Worm (Caenorhabditis elegans): ENCODE results near the gene rpoa-49.

Gene rpoa-49

DNA sequence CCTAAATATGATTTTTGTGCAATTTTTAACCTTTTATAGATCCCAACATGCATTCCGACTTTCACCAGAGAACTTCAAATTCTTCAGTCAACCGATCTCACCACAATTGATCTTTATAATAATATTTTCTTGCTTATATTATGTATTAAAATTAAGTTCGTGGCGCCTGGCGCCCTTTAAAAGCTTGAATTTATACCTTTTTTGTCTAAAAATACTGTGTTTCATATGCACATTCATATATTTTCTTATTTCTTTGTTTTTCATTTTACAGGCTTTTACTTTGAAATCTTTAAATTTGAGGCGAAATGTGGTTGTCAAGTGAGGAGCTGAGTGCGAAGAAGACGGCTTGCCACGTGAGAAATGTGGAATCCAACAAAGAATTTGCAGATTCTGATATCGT, at the start of gene rpoa-49:
Gene rpoa-49, plus strand, starts transcription at position 301 of the 400 bp plus-strand sequence.
- TF ChIP-seq ahr-1 (tag; optimal IDR thresholded peaks at IDR 0.05) (no peak), gmeb-2 (tag; optimal IDR thresholded peaks at IDR 0.05) (no peak)

DNA sequence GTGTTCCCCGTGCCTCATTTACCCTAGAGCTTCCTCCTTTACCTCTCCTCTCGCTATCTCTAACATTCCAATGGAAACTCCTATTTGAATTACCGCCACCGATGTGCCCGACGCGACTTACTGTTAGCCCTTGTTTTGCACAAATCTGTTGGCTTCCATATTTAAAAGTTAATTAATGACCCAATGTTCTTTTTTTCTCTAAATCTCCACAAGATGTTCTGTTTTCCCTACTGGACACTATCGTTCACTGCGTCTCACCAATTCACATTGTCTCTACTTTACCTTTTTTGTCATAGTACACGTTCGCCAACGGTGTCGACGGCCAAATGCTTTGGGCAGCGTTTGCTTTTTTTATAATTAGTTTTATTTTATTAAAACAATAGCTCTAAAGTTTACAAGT, 44.3 kb upstream of the rpoa-49 start:
- TF ChIP-seq C08G9.2 (tag; optimal IDR thresholded peaks at IDR 0.05) (no peak), mec-3 (tag; optimal IDR thresholded peaks at IDR 0.05; ENCODE audit: borderline replicate concordance) (no peak), madf-2 (tag; optimal IDR thresholded peaks at IDR 0.05) (no peak), sdc-2 (tag; optimal IDR thresholded peaks at IDR 0.05) (no peak), tbx-7 (tag; optimal IDR thresholded peaks at IDR 0.05) (no peak), ttx-3 (tag; optimal IDR thresholded peaks at IDR 0.05) (no peak), ceh-34 (tag; optimal IDR thresholded peaks at IDR 0.05) (no peak), ceh-18 (tag; optimal IDR thresholded peaks at IDR 0.05) (no peak), fax-1 (tag; optimal IDR thresholded peaks at IDR 0.05) (no peak), hlh-30 (tag; optimal IDR thresholded peaks at IDR 0.05; ENCODE audit: insufficient read depth) (no peak), fkh-10 (GFP tag; optimal IDR thresholded peaks at IDR 0.05) (no peak), pqm-1 (tag; optimal IDR thresholded peaks at IDR 0.05) (no peak), nhr-11 (tag; optimal IDR thresholded peaks at IDR 0.05) (no peak), pha-2 (tag; optimal IDR thresholded peaks at IDR 0.05) (no peak), odd-2 (tag; optimal IDR thresholded peaks at IDR 0.05) (no peak)

DNA sequence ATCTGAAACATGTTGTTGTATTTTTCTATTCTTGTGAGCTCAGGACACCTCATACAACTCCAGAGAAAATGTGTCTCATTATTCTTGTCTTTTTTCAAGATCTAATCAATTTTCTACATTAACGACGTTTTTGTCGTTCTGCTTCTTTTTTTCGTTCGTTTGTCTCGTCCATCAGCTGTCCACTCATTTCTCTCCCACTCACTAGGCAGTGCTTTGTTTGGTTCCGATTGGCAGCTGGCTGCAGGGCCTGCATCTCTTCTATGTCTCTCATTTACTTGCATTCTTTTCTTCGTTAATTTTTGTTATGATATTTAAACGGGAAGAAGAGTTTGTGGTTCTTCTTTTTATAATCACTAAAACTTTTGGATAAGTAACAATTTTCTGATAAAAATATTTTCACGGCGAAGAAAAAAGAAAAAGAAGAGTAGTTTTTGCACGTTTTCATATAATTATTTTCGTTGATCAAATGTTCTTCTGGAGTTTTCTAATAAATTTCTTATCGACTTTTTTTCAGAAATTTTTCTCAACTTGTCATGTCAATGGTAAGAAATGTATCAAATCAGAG, 43.4 kb upstream of the rpoa-49 start, which contains the start of gene 2L52.1:
Gene 2L52.1, plus strand, starts transcription at position 515 of the 565 bp plus-strand sequence.
- TF ChIP-seq K09A11.1 (tag; optimal IDR thresholded peaks at IDR 0.05; ENCODE audit: insufficient read depth), result no peak
- no peak for TF ChIP-seq zip-5 (tag; optimal IDR thresholded peaks at IDR 0.05)
- no peak for TF ChIP-seq madf-2 (tag; optimal IDR thresholded peaks at IDR 0.05)
- TF ChIP-seq unc-55 (GFP tag; optimal IDR thresholded peaks at IDR 0.05), result peak; percentile 32
- TF ChIP-seq lin-11 (tag; optimal IDR thresholded peaks at IDR 0.05), result no peak
- TF ChIP-seq nfya-1 (tag; optimal IDR thresholded peaks at IDR 0.05), result peak; percentile 61
- no peak for TF ChIP-seq unc-86 (tag; optimal IDR thresholded peaks at IDR 0.05)
- no peak for TF ChIP-seq elt-4 (tag; optimal IDR thresholded peaks at IDR 0.05)
- no peak for TF ChIP-seq ceh-45 (GFP tag; IDR thresholded peaks at IDR 0.05)
- TF ChIP-seq ceh-31 (tag; optimal IDR thresholded peaks at IDR 0.05), result peak; percentile 15
- no peak for TF ChIP-seq ceh-9 (tag; optimal IDR thresholded peaks at IDR 0.05)

DNA sequence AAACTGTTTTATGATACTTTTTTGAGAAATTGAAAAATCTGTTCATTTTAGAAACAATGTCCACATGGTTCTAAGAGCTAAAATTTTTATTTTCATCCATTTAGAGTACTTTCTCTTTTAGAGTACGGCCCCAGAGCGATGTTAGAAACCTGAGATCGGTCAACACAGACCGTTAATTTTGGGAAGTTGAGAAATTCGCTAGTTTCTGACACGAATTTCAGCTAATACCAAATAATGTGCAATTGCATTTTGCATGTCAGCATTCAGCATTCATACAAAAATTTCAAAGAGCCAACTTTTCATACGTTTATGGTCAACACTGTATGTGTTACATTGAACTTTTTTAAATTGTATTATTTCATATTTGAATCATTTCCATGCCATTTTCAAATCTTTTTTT, 40.0 kb upstream of the rpoa-49 start:
- TF ChIP-seq unc-42 (tag; optimal IDR thresholded peaks at IDR 0.05) (no peak), lim-6 (tag; optimal IDR thresholded peaks at IDR 0.05) (no peak), sdc-2 (tag; optimal IDR thresholded peaks at IDR 0.05) (no peak), ceh-31 (tag; optimal IDR thresholded peaks at IDR 0.05) (no peak), hlh-30 (tag; optimal IDR thresholded peaks at IDR 0.05; ENCODE audit: insufficient read depth) (no peak), Y22D7AL.16 (tag; optimal IDR thresholded peaks at IDR 0.05) (no peak), unc-3 (GFP tag; conservative IDR thresholded peaks at IDR 0.05) (no peak), unc-3 (tag; optimal IDR thresholded peaks at IDR 0.05) (no peak), ceh-30 (tag; optimal IDR thresholded peaks at IDR 0.05) (no peak), tbx-7 (tag; optimal IDR thresholded peaks at IDR 0.05) (no peak), lin-11 (tag; optimal IDR thresholded peaks at IDR 0.05) (no peak), F13H6.1 (tag; optimal IDR thresholded peaks at IDR 0.05) (no peak), pat-9 (tag; optimal IDR thresholded peaks at IDR 0.05) (no peak), unc-86 (tag; optimal IDR thresholded peaks at IDR 0.05) (no peak), sox-4 (tag; optimal IDR thresholded peaks at IDR 0.05) (no peak), unc-55 (GFP tag; optimal IDR thresholded peaks at IDR 0.05) (no peak), fkh-10 (GFP tag; optimal IDR thresholded peaks at IDR 0.05) (no peak), syd-9 (tag; optimal IDR thresholded peaks at IDR 0.05) (no peak)
